Fruit fly (Drosophila melanogaster) whole organism, wandering third instar larva: ENCODE measurements around the gene SP555.

Experiments used
- CG32264 ChIP-seq: fragments of 200-800 bp; sonication (Bioruptor generic); optimal IDR thresholded peaks from 2 replicates; lab custom pipeline; 2016; ENCODE audit warnings: missing biosample characterization, missing genetic modification characterization
- Hnf4 ChIP-seq: fragments of 200-800 bp; sonication (Bioruptor generic); optimal IDR thresholded peaks from 2 replicates; lab custom pipeline; 2016; ENCODE audit warnings: missing biosample characterization, mild to moderate bottlenecking, missing genetic modification characterization
- OdsH ChIP-seq: fragments of 200-800 bp; sonication (Bioruptor generic); optimal IDR thresholded peaks from 2 replicates; lab custom pipeline; 2016; ENCODE audit warnings: missing biosample characterization, mild to moderate bottlenecking, missing genetic modification characterization
- dl ChIP-seq, 2 experiments: fragments of 175-275, 200-275 bp in 1 of 2; fragments of 200-275 bp in 1 of 2; sonication (Bioruptor generic); optimal IDR thresholded peaks; lab custom pipeline; 2018; ENCODE audit warnings: mild to moderate bottlenecking in 2 of 2, missing biosample characterization in 2 of 2, missing genetic modification characterization in 2 of 2, moderate library complexity in 2 of 2; ENCODE audit not compliant: partially characterized antibody in 2 of 2, insufficient read depth in 1 of 2
- rgr ChIP-seq: fragments of 200-800 bp; sonication (Bioruptor generic); optimal IDR thresholded peaks from 3 replicates; lab custom pipeline; 2016; ENCODE audit warnings: missing biosample characterization, mild to moderate bottlenecking, missing genetic modification characterization

- no peak for TF ChIP-seq CG32264 (GFP tag; lab: Kevin White, UChicago)
- no peak for TF ChIP-seq dl (GFP tag; optimal IDR thresholded peaks at IDR 0.05; lab: Kevin White, UChicago; ENCODE audit: insufficient read depth in 1 of 2, partially characterized antibody in 2 of 2)
- no peak for TF ChIP-seq Hnf4 (GFP tag; lab: Kevin White, UChicago)
- no peak for TF ChIP-seq rgr (GFP tag; lab: Kevin White, UChicago)
- TF ChIP-seq OdsH (GFP tag; lab: Kevin White, UChicago), result no peak
Observed at dm6 chr2L:5025557-5025956, 12.0 kb upstream of the SP555 start.
